Fruit fly (Drosophila melanogaster) whole organism, embryonic: ENCODE results near the gene CG45066.

Source experiments
- Asciz ChIP-seq: fragments of 200-800 bp; sonication (Bioruptor generic); optimal IDR thresholded peaks from 2 replicates; lab custom pipeline; 2017; ENCODE audit warnings: missing biosample characterization, mild to moderate bottlenecking, missing genetic modification characterization, missing genetic modification reagents
- Atf3 ChIP-seq: fragments of 200-800 bp; sonication (Bioruptor generic); optimal IDR thresholded peaks from 3 replicates; lab custom pipeline; 2016; ENCODE audit warnings: missing biosample characterization, missing genetic modification characterization
- BtbVII ChIP-seq: fragments of 200-800 bp; sonication (Bioruptor generic); optimal IDR thresholded peaks from 3 replicates; lab custom pipeline; 2017; ENCODE audit warnings: missing biosample characterization, mild to moderate bottlenecking, missing genetic modification characterization
- CG10565 ChIP-seq: fragments of 200-800 bp; sonication (Bioruptor generic); optimal IDR thresholded peaks from 3 replicates; lab custom pipeline; 2016; ENCODE audit warnings: missing biosample characterization, mild to moderate bottlenecking, missing genetic modification characterization
- CG11093 ChIP-seq: fragments of 200-800 bp; sonication (Bioruptor generic); IDR thresholded peaks from 3 replicates; pipeline ENCODE4 v1.3.6; 2022; ENCODE audit warnings: missing biosample characterization, missing genetic modification characterization
- CG11247 ChIP-seq: fragments of 200-800 bp; sonication (Bioruptor generic); IDR thresholded peaks from 2 replicates; pipeline ENCODE4 v1.3.6; 2022; ENCODE audit warnings: missing biosample characterization, missing genetic modification characterization
- CG12155 ChIP-seq: fragments of 200-800 bp; sonication (Bioruptor generic); optimal IDR thresholded peaks from 3 replicates; lab custom pipeline; 2016; ENCODE audit warnings: missing biosample characterization, missing genetic modification characterization
- CG12299 ChIP-seq: fragments of 200-800 bp; sonication (Bioruptor generic); optimal IDR thresholded peaks from 2 replicates; lab custom pipeline; 2018; ENCODE audit warnings: missing biosample characterization, mild to moderate bottlenecking, missing genetic modification characterization
- CG13287 ChIP-seq: fragments of 200-800 bp; sonication (Bioruptor generic); IDR thresholded peaks from 2 replicates; pipeline ENCODE4 v1.3.6; 2022; ENCODE audit warnings: missing biosample characterization, missing genetic modification characterization; ENCODE audit not compliant: partially characterized antibody
- CG15514 ChIP-seq: fragments of 200-800 bp; sonication (Bioruptor generic); optimal IDR thresholded peaks from 3 replicates; lab custom pipeline; 2017; ENCODE audit warnings: missing biosample characterization, missing genetic modification characterization, mild to moderate bottlenecking, moderate library complexity, missing genetic modification reagents
- CG18599 ChIP-seq: fragments of 200-800 bp; sonication (Bioruptor generic); optimal IDR thresholded peaks from 3 replicates; lab custom pipeline; 2017; ENCODE audit warnings: missing biosample characterization, missing genetic modification characterization, mild to moderate bottlenecking, moderate library complexity, missing genetic modification reagents
- CG18619 ChIP-seq: fragments of 200-800 bp; sonication (Bioruptor generic); optimal IDR thresholded peaks from 3 replicates; lab custom pipeline; 2017; ENCODE audit warnings: missing biosample characterization, mild to moderate bottlenecking, missing genetic modification characterization
- CG2199 ChIP-seq: fragments of 200-800 bp; sonication (Bioruptor generic); IDR thresholded peaks from 3 replicates; pipeline ENCODE4 v1.3.6; 2022; ENCODE audit warnings: missing biosample characterization, missing genetic modification characterization
- CG30020 ChIP-seq: fragments of 200-800 bp; optimal IDR thresholded peaks from 2 replicates; lab custom pipeline; 2019; ENCODE audit warnings: missing biosample characterization, mild to moderate bottlenecking, missing genetic modification characterization, moderate library complexity
- CG30403 ChIP-seq: fragments of 200-800 bp; sonication (Bioruptor generic); optimal IDR thresholded peaks from 3 replicates; lab custom pipeline; 2016; ENCODE audit warnings: missing biosample characterization, missing genetic modification characterization
- CG34224 ChIP-seq: fragments of 200-800 bp; sonication (Bioruptor generic); IDR thresholded peaks from 3 replicates; pipeline ENCODE4 v1.3.6; 2022; ENCODE audit warnings: missing biosample characterization, missing genetic modification characterization; ENCODE audit not compliant: partially characterized antibody
- CG4854 ChIP-seq: fragments of 200-800 bp; sonication (Bioruptor generic); optimal IDR thresholded peaks from 2 replicates; lab custom pipeline; 2016; ENCODE audit warnings: missing biosample characterization, missing genetic modification characterization, inconsistent platforms
- CG5180 ChIP-seq: fragments of 200-800 bp; sonication (Bioruptor generic); optimal IDR thresholded peaks from 3 replicates; lab custom pipeline; 2017; ENCODE audit warnings: missing biosample characterization, missing genetic modification characterization, mild to moderate bottlenecking, moderate library complexity, missing genetic modification reagents
- CG6683 ChIP-seq: fragments of 200-800 bp; sonication (Bioruptor generic); optimal IDR thresholded peaks from 2 replicates; lab custom pipeline; 2017; ENCODE audit warnings: missing biosample characterization, mild to moderate bottlenecking, missing genetic modification characterization, missing genetic modification reagents
- CG6791 ChIP-seq: fragments of 200-800 bp; sonication (Bioruptor generic); IDR thresholded peaks from 3 replicates; pipeline ENCODE4 v1.3.6; 2022; ENCODE audit warnings: missing biosample characterization, missing genetic modification characterization; ENCODE audit not compliant: partially characterized antibody
- CG9727 ChIP-seq: fragments of 200-800 bp; sonication (Bioruptor generic); optimal IDR thresholded peaks from 3 replicates; lab custom pipeline; 2017; ENCODE audit warnings: missing biosample characterization, mild to moderate bottlenecking, missing genetic modification characterization
- CG9932 ChIP-seq: fragments of 200-800 bp; sonication (Bioruptor generic); IDR thresholded peaks from 2 replicates; pipeline ENCODE4 v1.3.6; 2022; ENCODE audit warnings: missing biosample characterization, missing genetic modification characterization
- Dad ChIP-seq: fragments of 200-800 bp; sonication (Bioruptor generic); optimal IDR thresholded peaks from 3 replicates; lab custom pipeline; 2016; ENCODE audit warnings: missing biosample characterization, missing genetic modification characterization
- Doc2 ChIP-seq: fragments of 200-800 bp; sonication (Bioruptor generic); IDR thresholded peaks from 2 replicates; pipeline ENCODE4 v1.3.6; 2022; ENCODE audit warnings: missing biosample characterization, missing genetic modification characterization
- Gug ChIP-seq: fragments of 200-800 bp; sonication (Bioruptor generic); IDR thresholded peaks from 4 replicates; pipeline ENCODE4 v1.3.6; 2022; ENCODE audit warnings: missing biosample characterization, missing genetic modification characterization
- Hand ChIP-seq: fragments of 200-800 bp; sonication (Bioruptor generic); optimal IDR thresholded peaks from 2 replicates; lab custom pipeline; 2017; ENCODE audit warnings: mild to moderate bottlenecking, missing biosample characterization, missing genetic modification reagents, missing genetic modification characterization
- Hmx ChIP-seq: fragments of 200-800 bp; sonication (Bioruptor generic); optimal IDR thresholded peaks from 2 replicates; lab custom pipeline; 2016; ENCODE audit warnings: missing biosample characterization, missing genetic modification characterization
- MESR4 ChIP-seq: fragments of 200-800 bp; sonication (Bioruptor generic); optimal IDR thresholded peaks from 2 replicates; lab custom pipeline; 2018; ENCODE audit warnings: missing biosample characterization, mild to moderate bottlenecking, missing genetic modification characterization, moderate library complexity
- Mad ChIP-seq: fragments of 200-800 bp; sonication (Bioruptor generic); optimal IDR thresholded peaks from 2 replicates; lab custom pipeline; 2016; ENCODE audit warnings: missing biosample characterization, missing genetic modification characterization
- Meics ChIP-seq: fragments of 200-800 bp; sonication (Bioruptor generic); optimal IDR thresholded peaks from 2 replicates; lab custom pipeline; 2017; ENCODE audit warnings: missing biosample characterization, mild to moderate bottlenecking, missing genetic modification characterization
- Vsx1 ChIP-seq: fragments of 200-800 bp; sonication (Bioruptor generic); optimal IDR thresholded peaks from 2 replicates; lab custom pipeline; 2017; ENCODE audit warnings: missing biosample characterization, mild to moderate bottlenecking, missing genetic modification characterization, missing genetic modification reagents
- ac ChIP-seq: fragments of 200-800 bp; sonication (Bioruptor generic); optimal IDR thresholded peaks from 3 replicates; lab custom pipeline; 2017; ENCODE audit warnings: missing biosample characterization, mild to moderate bottlenecking, missing genetic modification characterization
- ase ChIP-seq: fragments of 200-800 bp; sonication (Bioruptor generic); IDR thresholded peaks from 3 replicates; pipeline ENCODE4 v1.3.6; 2022; ENCODE audit warnings: missing biosample characterization, missing genetic modification characterization
- cas ChIP-seq: fragments of 200-800 bp; sonication (Bioruptor generic); IDR thresholded peaks from 2 replicates; pipeline ENCODE4 v1.3.6; 2022; ENCODE audit warnings: missing biosample characterization, missing genetic modification characterization
- gcm2 ChIP-seq: fragments of 200-800 bp; sonication (Bioruptor generic); optimal IDR thresholded peaks from 2 replicates; lab custom pipeline; 2016; ENCODE audit warnings: missing biosample characterization, missing genetic modification characterization
- grau ChIP-seq: fragments of 200-800 bp; optimal IDR thresholded peaks from 3 replicates; lab custom pipeline; 2019; ENCODE audit warnings: missing biosample characterization, mild to moderate bottlenecking, missing genetic modification characterization, moderate library complexity
- grn ChIP-seq: fragments of 200-800 bp; sonication (Bioruptor generic); optimal IDR thresholded peaks from 3 replicates; lab custom pipeline; 2017; ENCODE audit warnings: missing biosample characterization, missing genetic modification characterization
- klu ChIP-seq: fragments of 200-800 bp; sonication (Bioruptor generic); IDR thresholded peaks from 2 replicates; pipeline ENCODE4 v1.3.6; 2022; ENCODE audit warnings: missing biosample characterization, missing genetic modification characterization
- nerfin-1 ChIP-seq: fragments of 200-800 bp; sonication (Bioruptor generic); optimal IDR thresholded peaks from 3 replicates; lab custom pipeline; 2019; ENCODE audit warnings: missing biosample characterization, mild to moderate bottlenecking, missing genetic modification characterization, moderate library complexity
- nmo ChIP-seq: fragments of 200-800 bp; sonication (Bioruptor generic); optimal IDR thresholded peaks from 2 replicates; lab custom pipeline; 2018; ENCODE audit warnings: missing biosample characterization, mild to moderate bottlenecking, missing genetic modification characterization, moderate library complexity
- pita ChIP-seq: fragments of 200-800 bp; sonication (Bioruptor generic); optimal IDR thresholded peaks from 2 replicates; lab custom pipeline; 2017; ENCODE audit warnings: missing biosample characterization, mild to moderate bottlenecking, missing genetic modification characterization
- sens ChIP-seq: fragments of 200-800 bp; sonication (Bioruptor generic); peaks from one replicate; lab custom pipeline; 2016; ENCODE audit warnings: missing biosample characterization, missing genetic modification characterization
- sim ChIP-seq: fragments of 200-800 bp; sonication (Bioruptor generic); IDR thresholded peaks from 2 replicates; pipeline ENCODE4 v1.3.6; 2022; ENCODE audit warnings: missing biosample characterization, missing genetic modification characterization
- sna ChIP-seq: fragments of 200-800 bp; sonication (Bioruptor generic); IDR thresholded peaks from 2 replicates; pipeline ENCODE4 v1.3.6; 2022; ENCODE audit warnings: missing biosample characterization, missing genetic modification characterization; ENCODE audit not compliant: partially characterized antibody
- tll ChIP-seq, 2 experiments: fragments of 200-800 bp in 1 of 2; fragments of >200 bp in 1 of 2; sonication (Bioruptor generic) in 1 of 2; optimal IDR thresholded peaks; 2 replicates each; lab custom pipeline; 2017 to 2019; ENCODE audit warnings: missing biosample characterization in 2 of 2, missing genetic modification characterization in 2 of 2, mild to moderate bottlenecking in 1 of 2, moderate library complexity in 1 of 2
- tna ChIP-seq: fragments of 200-800 bp; sonication (Bioruptor generic); IDR thresholded peaks from 2 replicates; pipeline ENCODE4 v1.3.6; 2022; ENCODE audit warnings: missing biosample characterization, missing genetic modification characterization; ENCODE audit not compliant: partially characterized antibody
- unpg ChIP-seq: fragments of 200-800 bp; sonication (Bioruptor generic); optimal IDR thresholded peaks from 3 replicates; lab custom pipeline; 2018; ENCODE audit warnings: missing biosample characterization, mild to moderate bottlenecking, missing genetic modification characterization, moderate library complexity
- zen ChIP-seq: fragments of 200-800 bp; sonication (Bioruptor generic); optimal IDR thresholded peaks from 3 replicates; lab custom pipeline; 2018; ENCODE audit warnings: missing biosample characterization, mild to moderate bottlenecking, missing genetic modification characterization, moderate library complexity

Gene CG45066

DNA sequence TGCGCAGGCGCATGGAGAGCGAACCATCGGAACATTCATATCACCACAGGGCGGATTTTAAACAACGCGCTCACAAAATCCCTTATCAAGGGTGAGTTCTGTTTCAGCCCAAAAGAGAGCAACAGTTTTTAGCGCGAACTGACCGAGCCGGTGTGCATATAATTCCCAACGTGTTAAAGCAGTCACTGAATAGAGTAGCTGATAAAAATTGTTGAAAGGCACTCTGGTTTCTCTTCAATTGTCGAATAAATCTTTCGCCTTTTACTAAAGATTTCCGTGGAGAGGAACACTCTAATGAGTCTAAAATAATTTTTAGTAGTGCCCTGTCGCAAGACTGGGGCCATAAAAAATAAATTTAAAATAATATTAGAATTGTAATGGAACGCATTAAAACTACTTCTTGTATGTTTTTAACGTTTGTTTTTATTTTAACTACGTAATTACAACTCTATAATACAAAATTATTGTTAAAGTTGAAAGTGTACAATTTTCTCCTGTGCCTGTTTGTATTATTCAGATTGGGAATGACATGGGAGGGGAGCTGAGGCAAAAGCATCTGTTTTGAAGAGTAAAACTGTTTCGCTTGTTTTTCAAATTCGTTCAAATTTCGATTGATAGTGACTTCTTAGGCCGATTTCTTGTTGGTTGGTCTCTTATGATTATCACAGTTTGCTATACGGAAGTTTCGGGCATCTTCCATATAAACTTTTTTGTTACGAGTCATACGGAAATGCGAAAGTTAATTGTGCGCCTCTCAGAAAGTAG lies 20.3 kb downstream of the CG45066 start (continued):
- no peak for TF ChIP-seq Vsx1 (GFP tag; lab: Kevin White, UChicago)
- no peak for TF ChIP-seq klu (GFP tag; lab: Robert Waterston, UW)
- no peak for TF ChIP-seq CG30020
- TF ChIP-seq CG34224 (GFP tag; lab: Robert Waterston, UW): no peak
- peak; percentile 41; the same call in 1 of the 2 replicates for TF ChIP-seq CG11247
- TF ChIP-seq pita (GFP tag; lab: Kevin White, UChicago): no peak
- peak; percentile 31 for TF ChIP-seq nerfin-1 (tag; lab: Kevin White, UChicago)
- TF ChIP-seq Dad: peak; percentile 32
- TF ChIP-seq CG4854: peak; percentile 61
- TF ChIP-seq CG30403: peak; percentile 29
- TF ChIP-seq Doc2: no peak
- TF ChIP-seq MESR4 (GFP tag; lab: Kevin White, UChicago): no peak
- TF ChIP-seq sens: peak; percentile 89
- TF ChIP-seq grau (tag; lab: Kevin White, UChicago): peak; percentile 55
- TF ChIP-seq Hand (GFP tag; lab: Kevin White, UChicago): no peak
- no peak for TF ChIP-seq sna
- no peak for TF ChIP-seq CG10565 (GFP tag; lab: Kevin White, UChicago)
- peak; percentile 45; the same call in 1 of the 2 replicates for TF ChIP-seq cas (GFP tag; lab: Robert Waterston, UW)
- peak; percentile 39 for TF ChIP-seq CG9727 (GFP tag; lab: Kevin White, UChicago)
- TF ChIP-seq CG12155 (GFP tag; lab: Kevin White, UChicago): peak; percentile 11
- no peak for TF ChIP-seq Hmx (GFP tag; lab: Kevin White, UChicago)
- TF ChIP-seq CG15514 (GFP tag; lab: Kevin White, UChicago): no peak
- TF ChIP-seq zen (tag; lab: Kevin White, UChicago): peak; percentile 48
- peak; percentile 31 for TF ChIP-seq CG18599 (GFP tag; lab: Kevin White, UChicago)
- no peak for TF ChIP-seq CG6683 (GFP tag; lab: Kevin White, UChicago)
- TF ChIP-seq unpg: peak; percentile 50
- 0 out of 4 replicates have a peak, but pooled peaks have one; percentile 33 for TF ChIP-seq Gug
- TF ChIP-seq Meics (GFP tag; lab: Kevin White, UChicago): no peak
- TF ChIP-seq CG18619 (GFP tag; lab: Kevin White, UChicago): no peak
- peak; percentile 41 for TF ChIP-seq Mad (GFP tag; lab: Kevin White, UChicago)
- peak; percentile 40 for TF ChIP-seq Asciz (GFP tag; lab: Kevin White, UChicago)
- TF ChIP-seq CG6791 (GFP tag; lab: Robert Waterston, UW): peak; percentile 72; the same call in 2 of the 3 replicates
- peak; percentile 37 for TF ChIP-seq CG9932 (GFP tag; lab: Robert Waterston, UW)
- TF ChIP-seq tll (GFP tag; optimal IDR thresholded peaks at IDR 0.05; lab: Kevin White, UChicago): peak in 1 of 2 experiments; percentile 63
- no peak for TF ChIP-seq ac (GFP tag; lab: Kevin White, UChicago)
- peak; percentile 8 for TF ChIP-seq Atf3
- no peak for TF ChIP-seq ase
- TF ChIP-seq BtbVII (GFP tag; lab: Kevin White, UChicago): peak; percentile 4
- no peak for TF ChIP-seq tna (GFP tag; lab: Robert Waterston, UW)
- TF ChIP-seq grn (GFP tag; lab: Kevin White, UChicago): peak; percentile 31
- TF ChIP-seq CG5180 (GFP tag; lab: Kevin White, UChicago): peak; percentile 51
- TF ChIP-seq CG2199 (GFP tag; lab: Robert Waterston, UW): peak; percentile 69; the same call in 1 of the 3 replicates
- TF ChIP-seq CG12299 (tag; lab: Kevin White, UChicago): no peak
- no peak for TF ChIP-seq sim (GFP tag; lab: Robert Waterston, UW)
- TF ChIP-seq nmo (GFP tag; lab: Kevin White, UChicago): peak; percentile 43
- peak; percentile 55; the same call in 1 of the 2 replicates for TF ChIP-seq CG13287 (GFP tag; lab: Robert Waterston, UW)
- no peak; the same call in 2 of the 3 replicates for TF ChIP-seq CG11093
- no peak for TF ChIP-seq gcm2 (GFP tag; lab: Kevin White, UChicago)
